Worm (Caenorhabditis elegans) whole organism, L4/young adult: ENCODE results near the gene F34D10.4.

Experiments
- W03F9.2 ChIP-seq: fragments of 150-350 bp; optimal IDR thresholded peaks from 2 replicates; lab custom pipeline; 2014; ENCODE audit warnings: missing biosample characterization, missing genetic modification characterization
- dao-5 ChIP-seq: sonication (generic microtip); optimal IDR thresholded peaks from 2 replicates; lab custom pipeline; 2016; ENCODE audit warnings: missing genotype, missing genetic modification characterization, moderate library complexity, missing compliant biosample characterization
- him-1 ChIP-seq: sonication (generic microtip); optimal IDR thresholded peaks from 2 replicates; lab custom pipeline; 2016; ENCODE audit warnings: missing genotype, missing genetic modification reagents, missing genetic modification characterization, missing compliant biosample characterization

DNA sequence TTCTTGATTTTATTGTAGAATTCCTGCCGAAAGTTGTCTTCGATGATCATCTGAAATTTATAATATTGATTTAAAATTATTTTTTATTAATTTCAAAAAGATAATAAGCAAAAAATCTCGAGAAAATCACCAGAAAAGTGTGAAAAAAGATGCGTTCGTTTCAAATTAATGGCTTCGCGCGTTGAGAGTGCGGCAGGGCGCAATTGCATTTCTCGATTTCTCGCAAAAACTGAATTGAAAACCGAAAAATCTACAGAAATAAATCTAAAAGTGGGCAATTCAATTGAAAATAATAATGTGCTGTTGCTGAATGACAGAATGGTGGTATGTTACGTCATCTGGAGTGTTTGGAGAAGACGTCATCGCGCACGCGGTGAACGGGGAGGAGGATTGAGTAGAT is 1.4 kb upstream of the F34D10.4 start, which contains the start of gene evl-18:
- no peak for TF ChIP-seq him-1 (tag; lab: Kevin White, UChicago)
- no peak for TF ChIP-seq dao-5 (tag; lab: Kevin White, UChicago)
- no peak for TF ChIP-seq W03F9.2 (tag; lab: Kevin White, UChicago)
